Fruit fly (Drosophila melanogaster): ENCODE measurements around the gene orb2.

Gene orb2

DNA sequence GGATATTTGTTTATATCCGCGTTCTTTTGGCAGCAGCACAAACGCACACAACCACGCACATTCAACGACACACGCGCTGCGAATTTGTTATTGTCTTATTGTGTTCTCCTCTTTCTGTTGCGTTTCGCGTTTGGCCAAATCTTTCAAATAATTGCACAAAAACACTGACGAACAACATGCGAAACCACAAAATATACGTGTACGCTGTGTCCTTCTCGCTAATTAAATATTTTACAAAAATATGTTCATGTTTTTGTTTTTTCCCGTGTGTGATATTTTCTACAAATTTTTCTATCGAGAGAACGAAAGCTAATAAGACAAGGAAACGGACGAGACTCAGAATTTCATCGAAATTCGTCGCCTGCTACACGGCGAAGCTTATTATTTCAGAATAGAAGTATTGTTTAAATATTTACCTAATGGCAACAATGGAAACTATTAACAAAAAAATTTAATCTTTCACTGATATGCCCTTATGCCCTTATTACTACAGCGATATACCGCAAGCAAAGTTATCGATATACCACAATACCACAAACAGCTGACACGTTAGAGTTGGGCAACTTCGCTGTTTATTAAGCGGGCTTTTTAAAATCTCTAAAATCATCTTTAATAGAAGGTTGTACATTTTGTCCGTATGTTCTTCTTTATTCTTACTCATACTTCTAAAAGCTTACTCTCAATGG is at the start of gene orb2, which contains the start of gene CG43783 (continued):
- TF ChIP-seq CG18011 (GFP tag; optimal IDR thresholded peaks at IDR 0.05) (no peak), cas (GFP tag; IDR thresholded peaks at IDR 0.05) (no peak), Gsc (GFP tag; IDR thresholded peaks at IDR 0.05) (no peak), stwl (tag; optimal IDR thresholded peaks at IDR 0.05) (peak; percentile 55), CG7963 (GFP tag; IDR thresholded peaks at IDR 0.05; ENCODE audit: partially characterized antibody) (0 out of 3 replicates have a peak, but pooled peaks have one; percentile 56), CG2129 (GFP tag; IDR thresholded peaks at IDR 0.05; ENCODE audit: partially characterized antibody) (no peak), dmrt11E (tag; optimal IDR thresholded peaks at IDR 0.05) (no peak), nerfin-2 (GFP tag; IDR thresholded peaks at IDR 0.05; ENCODE audit: partially characterized antibody) (peak; percentile 46; the same call in 1 of the 2 replicates), CG14860 (GFP tag; IDR thresholded peaks at IDR 0.05; ENCODE audit: partially characterized antibody) (peak; percentile 56; the same call in 2 of the 3 replicates), Dll (GFP tag; IDR thresholded peaks at IDR 0.05; ENCODE audit: partially characterized antibody) (peak; percentile 62), knrl (GFP tag; IDR thresholded peaks at IDR 0.05; ENCODE audit: partially characterized antibody) (peak; percentile 23; the same call in 2 of the 3 replicates), Sry-β (GFP tag; optimal IDR thresholded peaks at IDR 0.05) (peak; percentile 21), CG8359 (GFP tag; optimal IDR thresholded peaks at IDR 0.05; ENCODE audit: borderline replicate concordance) (no peak), sna (GFP tag; IDR thresholded peaks at IDR 0.05; ENCODE audit: partially characterized antibody) (peak; percentile 71; the same call in 1 of the 2 replicates), CG2116 (GFP tag; optimal IDR thresholded peaks at IDR 0.05) (peak; percentile 72), Atf6 (GFP tag; IDR thresholded peaks at IDR 0.05) (no peak), gfzf (GFP tag; optimal IDR thresholded peaks at IDR 0.05) (peak; percentile 13), CG11696 (GFP tag; IDR thresholded peaks at IDR 0.05) (no peak), Dp (GFP tag; optimal IDR thresholded peaks at IDR 0.05) (peak; percentile 85), CG4617 (GFP tag; optimal IDR thresholded peaks at IDR 0.05; ENCODE audit: borderline replicate concordance) (peak; percentile 32), ato (GFP tag; IDR thresholded peaks at IDR 0.05; ENCODE audit: partially characterized antibody) (peak; percentile 75), trem (tag; optimal IDR thresholded peaks at IDR 0.05) (peak; percentile 40)

DNA sequence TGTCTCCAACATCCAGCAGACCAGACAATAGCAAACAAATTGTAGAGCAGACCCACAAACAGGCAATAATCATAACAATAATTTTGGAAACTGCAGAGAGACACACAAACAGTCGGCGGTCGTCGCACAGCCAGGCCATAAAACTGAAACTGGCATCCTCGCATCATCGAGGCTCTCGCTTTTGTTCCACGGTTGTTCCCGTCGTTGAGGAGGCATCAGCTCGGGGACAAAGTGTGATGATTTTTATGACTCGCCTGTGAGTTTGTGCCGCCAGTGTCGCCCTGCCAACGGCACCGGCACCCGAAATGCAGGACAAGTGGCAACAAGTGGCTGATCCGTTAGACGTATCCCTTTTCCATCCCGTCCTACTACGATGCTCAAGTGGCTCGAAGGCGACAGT is 49.1 kb upstream of the orb2 start:
- TF ChIP-seq CG16779 (GFP tag; IDR thresholded peaks at IDR 0.05), result 0 out of 2 replicates have a peak, but pooled peaks have one; percentile 3
- no peak for TF ChIP-seq esg (GFP tag; conservative IDR thresholded peaks at IDR 0.05)
- no peak for TF ChIP-seq CG1792 (GFP tag; optimal IDR thresholded peaks at IDR 0.05)
- no peak for TF ChIP-seq fu2 (GFP tag; optimal IDR thresholded peaks at IDR 0.05)
- no peak for TF ChIP-seq PHDP (tag; optimal IDR thresholded peaks at IDR 0.05)
- TF ChIP-seq twi (tag; optimal IDR thresholded peaks at IDR 0.05), result peak; percentile 3
- TF ChIP-seq abd-A (tag; optimal IDR thresholded peaks at IDR 0.05), result peak; percentile 4
- peak; percentile 21 for TF ChIP-seq kni (GFP tag; optimal IDR thresholded peaks at IDR 0.05)
- TF ChIP-seq CG8765 (GFP tag; IDR thresholded peaks at IDR 0.05), result no peak
- peak; percentile 90 for TF ChIP-seq zen (tag; optimal IDR thresholded peaks at IDR 0.05)
- TF ChIP-seq tll (GFP tag; optimal IDR thresholded peaks at IDR 0.05), result peak in 1 of 2 experiments; percentile 61
- no peak for TF ChIP-seq Atf-2 (GFP tag; optimal IDR thresholded peaks at IDR 0.05)
- TF ChIP-seq CG15073 (GFP tag; optimal IDR thresholded peaks at IDR 0.05), result peak; percentile 84
- TF ChIP-seq D (optimal IDR thresholded peaks at IDR 0.05), result peak; percentile 71
- no peak for TF ChIP-seq D (GFP tag; optimal IDR thresholded peaks at IDR 0.05)
- no peak for TF ChIP-seq sens-2 (GFP tag; IDR thresholded peaks at IDR 0.05)
- TF ChIP-seq CG9932 (GFP tag; IDR thresholded peaks at IDR 0.05), result 0 out of 2 replicates have a peak, but pooled peaks have one; percentile 19
- TF ChIP-seq fd64A (GFP tag; optimal IDR thresholded peaks at IDR 0.05), result no peak
- TF ChIP-seq cad (GFP tag; optimal IDR thresholded peaks at IDR 0.05), result peak; percentile 94

Measured in whole organism, embryonic.